Fruit fly (Drosophila melanogaster) whole organism, embryonic: ENCODE measurements around the gene hiro.

Source experiments
- B-H1 ChIP-seq: fragments of 200-800 bp; sonication (Bioruptor generic); IDR thresholded peaks from 3 replicates; pipeline ENCODE4 v1.3.6; 2022; ENCODE audit warnings: missing biosample characterization, missing genetic modification characterization
- CG11398 ChIP-seq: fragments of 200-800 bp; sonication (Bioruptor generic); optimal IDR thresholded peaks from 2 replicates; lab custom pipeline; 2016; ENCODE audit warnings: missing biosample characterization, missing genetic modification characterization
- CG13296 ChIP-seq: fragments of 200-800 bp; sonication (Bioruptor generic); optimal IDR thresholded peaks from 3 replicates; lab custom pipeline; 2018; ENCODE audit warnings: missing biosample characterization, mild to moderate bottlenecking, missing genetic modification characterization
- CG13894 ChIP-seq: fragments of 200-800 bp; sonication (Bioruptor generic); optimal IDR thresholded peaks from 3 replicates; lab custom pipeline; 2018; ENCODE audit warnings: missing biosample characterization, mild to moderate bottlenecking, missing genetic modification characterization, moderate library complexity
- CG1602 ChIP-seq: fragments of 200-800 bp; sonication (Bioruptor generic); optimal IDR thresholded peaks from 3 replicates; lab custom pipeline; 2016; ENCODE audit warnings: missing biosample characterization, missing genetic modification characterization
- CG16815 ChIP-seq: fragments of 200-800 bp; sonication (Bioruptor generic); optimal IDR thresholded peaks from 3 replicates; lab custom pipeline; 2017; ENCODE audit warnings: missing biosample characterization, mild to moderate bottlenecking, missing genetic modification characterization
- CG17385 ChIP-seq: fragments of 200-800 bp; sonication (Bioruptor generic); optimal IDR thresholded peaks from 3 replicates; lab custom pipeline; 2018; ENCODE audit warnings: missing biosample characterization, mild to moderate bottlenecking, missing genetic modification characterization
- CG18011 ChIP-seq: fragments of 200-800 bp; sonication (Bioruptor generic); optimal IDR thresholded peaks from 2 replicates; lab custom pipeline; 2017; ENCODE audit warnings: missing biosample characterization, missing genetic modification characterization, mild to moderate bottlenecking, moderate library complexity, missing genotype
- CG2202 ChIP-seq: fragments of 200-800 bp; sonication (Bioruptor generic); optimal IDR thresholded peaks from 2 replicates; lab custom pipeline; 2018; ENCODE audit warnings: missing biosample characterization, mild to moderate bottlenecking, missing genetic modification characterization
- CG30403 ChIP-seq: fragments of 200-800 bp; sonication (Bioruptor generic); optimal IDR thresholded peaks from 3 replicates; lab custom pipeline; 2016; ENCODE audit warnings: missing biosample characterization, missing genetic modification characterization
- CG32532 ChIP-seq: fragments of 200-800 bp; sonication (Bioruptor generic); IDR thresholded peaks from 2 replicates; pipeline ENCODE4 v1.3.6; 2022; ENCODE audit warnings: missing biosample characterization, missing genetic modification characterization
- CG7745 ChIP-seq: fragments of 200-800 bp; sonication (Bioruptor generic); optimal IDR thresholded peaks from 2 replicates; lab custom pipeline; 2018; ENCODE audit warnings: missing biosample characterization, mild to moderate bottlenecking, missing genetic modification characterization, moderate library complexity
- Deaf1 ChIP-seq: fragments of 200-800 bp; optimal IDR thresholded peaks from 3 replicates; lab custom pipeline; 2019; ENCODE audit warnings: missing biosample characterization, mild to moderate bottlenecking, missing genetic modification characterization, moderate library complexity
- HLHmδ ChIP-seq: fragments of 200-800 bp; sonication (Bioruptor generic); optimal IDR thresholded peaks from 2 replicates; lab custom pipeline; 2018; ENCODE audit warnings: missing biosample characterization, mild to moderate bottlenecking, missing genetic modification characterization, moderate library complexity
- Hr78 ChIP-seq, 2 experiments: fragments of 200-800 bp in 1 of 2; fragments of >200 bp in 1 of 2; sonication (Bioruptor generic) in 1 of 2; optimal IDR thresholded peaks; 2 replicates each; lab custom pipeline; 2017 to 2019; ENCODE audit warnings: missing biosample characterization in 2 of 2, missing genetic modification characterization in 2 of 2, mild to moderate bottlenecking in 1 of 2, moderate library complexity in 1 of 2
- Sin3A ChIP-seq: fragments of >200 bp; optimal IDR thresholded peaks from 2 replicates; lab custom pipeline; 2018
- TFAM ChIP-seq: fragments of 200-800 bp; sonication (Bioruptor generic); optimal IDR thresholded peaks from 2 replicates; lab custom pipeline; 2017; ENCODE audit warnings: missing biosample characterization, missing genetic modification characterization, inconsistent platforms
- chm ChIP-seq: fragments of 200-800 bp; sonication (Bioruptor generic); IDR thresholded peaks from 2 replicates; pipeline ENCODE4 v1.3.6; 2022; ENCODE audit warnings: missing biosample characterization, missing genetic modification characterization
- corto ChIP-seq: fragments of 200-800 bp; sonication (Bioruptor generic); optimal IDR thresholded peaks from 2 replicates; lab custom pipeline; 2016; ENCODE audit warnings: missing biosample characterization, mild to moderate bottlenecking, missing genetic modification characterization, moderate library complexity
- crol ChIP-seq: fragments of 200-800 bp; sonication (Bioruptor generic); IDR thresholded peaks from 2 replicates; pipeline ENCODE4 v1.3.6; 2022; ENCODE audit warnings: missing biosample characterization, missing genetic modification characterization
- esg ChIP-seq: fragments of 200-800 bp; sonication (Bioruptor generic); conservative IDR thresholded peaks from 2 replicates; pipeline ENCODE4 v1.3.6; 2022; ENCODE audit warnings: missing biosample characterization, missing genetic modification characterization
- gsb-n ChIP-seq: fragments of 200-800 bp; sonication (Bioruptor generic); optimal IDR thresholded peaks from 3 replicates; lab custom pipeline; 2018; ENCODE audit warnings: missing biosample characterization, mild to moderate bottlenecking, missing genetic modification characterization
- hkb ChIP-seq, 2 experiments: fragments of 200-800 bp in 1 of 2; fragments of >200 bp in 1 of 2; sonication (Bioruptor generic) in 1 of 2; IDR thresholded peaks in 1 of 2; optimal IDR thresholded peaks in 1 of 2; 2 replicates each; pipeline versions ENCODE4 v1.3.6 to Lab custom; 2017 to 2022; ENCODE audit warnings: missing biosample characterization in 1 of 2, missing genetic modification characterization in 1 of 2
- ken ChIP-seq: fragments of 200-800 bp; sonication (Bioruptor generic); IDR thresholded peaks from 3 replicates; pipeline ENCODE4 v1.3.6; 2022; ENCODE audit warnings: missing biosample characterization, missing genetic modification characterization
- kni ChIP-seq: fragments of 200-800 bp; sonication (Bioruptor generic); optimal IDR thresholded peaks from 3 replicates; lab custom pipeline; 2017; ENCODE audit warnings: mild to moderate bottlenecking, missing biosample characterization, missing genetic modification reagents, missing genetic modification characterization
- luna ChIP-seq: fragments of 200-800 bp; sonication (Bioruptor generic); optimal IDR thresholded peaks from 2 replicates; lab custom pipeline; 2016; ENCODE audit warnings: missing biosample characterization, missing genetic modification characterization
- nerfin-1 ChIP-seq: fragments of 200-800 bp; sonication (Bioruptor generic); optimal IDR thresholded peaks from 3 replicates; lab custom pipeline; 2019; ENCODE audit warnings: missing biosample characterization, mild to moderate bottlenecking, missing genetic modification characterization, moderate library complexity
- otp ChIP-seq: fragments of 200-800 bp; sonication (Bioruptor generic); IDR thresholded peaks from 3 replicates; pipeline ENCODE4, ENCODE4 v1.3.6; 2022; ENCODE audit warnings: missing biosample characterization, missing genetic modification characterization
- pita ChIP-seq: fragments of 200-800 bp; sonication (Bioruptor generic); optimal IDR thresholded peaks from 2 replicates; lab custom pipeline; 2017; ENCODE audit warnings: missing biosample characterization, mild to moderate bottlenecking, missing genetic modification characterization
- pros ChIP-seq: fragments of 200-800 bp; sonication (Bioruptor generic); optimal IDR thresholded peaks from 3 replicates; lab custom pipeline; 2019; ENCODE audit warnings: missing biosample characterization, mild to moderate bottlenecking, missing genetic modification characterization, moderate library complexity
- rib ChIP-seq: fragments of 200-800 bp; sonication (Bioruptor generic); IDR thresholded peaks from 2 replicates; pipeline ENCODE4 v1.3.6; 2022; ENCODE audit warnings: missing biosample characterization, missing genetic modification characterization
- run ChIP-seq: fragments of 200-800 bp; sonication (Bioruptor generic); optimal IDR thresholded peaks from 3 replicates; lab custom pipeline; 2018; ENCODE audit warnings: missing biosample characterization, mild to moderate bottlenecking, missing genetic modification characterization
- scrt ChIP-seq: fragments of 200-800 bp; sonication (Bioruptor generic); optimal IDR thresholded peaks from 2 replicates; lab custom pipeline; 2018; ENCODE audit warnings: missing biosample characterization, mild to moderate bottlenecking, missing genetic modification characterization, moderate library complexity
- sd ChIP-seq: fragments of 200-800 bp; sonication (Bioruptor generic); optimal IDR thresholded peaks from 3 replicates; lab custom pipeline; 2018; ENCODE audit warnings: missing biosample characterization, mild to moderate bottlenecking, missing genetic modification characterization, moderate library complexity
- sens ChIP-seq: fragments of 200-800 bp; sonication (Bioruptor generic); peaks from one replicate; lab custom pipeline; 2016; ENCODE audit warnings: missing biosample characterization, missing genetic modification characterization
- sqz ChIP-seq: fragments of 200-800 bp; sonication (Bioruptor generic); optimal IDR thresholded peaks from 3 replicates; lab custom pipeline; 2018; ENCODE audit warnings: missing biosample characterization, mild to moderate bottlenecking, missing genetic modification characterization
- ttk ChIP-seq: fragments of 200-800 bp; sonication (Bioruptor generic); IDR thresholded peaks from 2 replicates; pipeline ENCODE4 v2.1.2; 2022; ENCODE audit warnings: missing biosample characterization, missing genetic modification characterization
- twi ChIP-seq: fragments of 200-800 bp; optimal IDR thresholded peaks from 2 replicates; lab custom pipeline; 2019; ENCODE audit warnings: missing biosample characterization, mild to moderate bottlenecking, missing genetic modification characterization, moderate library complexity
- zf30C ChIP-seq: fragments of 200-800 bp; sonication (Bioruptor generic); optimal IDR thresholded peaks from 3 replicates; lab custom pipeline; 2018; ENCODE audit warnings: missing biosample characterization, mild to moderate bottlenecking, missing genetic modification characterization

hiro gene

dm6 chr3L:647529-647928 is 40.2 kb downstream of the hiro start (continued):
- TF ChIP-seq rib, result no peak
- TF ChIP-seq TFAM, result no peak
- peak; percentile 87 for TF ChIP-seq sd (tag; lab: Kevin White, UChicago)
- no peak for TF ChIP-seq CG13296 (GFP tag; lab: Kevin White, UChicago)
- TF ChIP-seq CG16815, result no peak
- peak; percentile 65 for TF ChIP-seq run
- TF ChIP-seq Hr78 (GFP tag; optimal IDR thresholded peaks at IDR 0.05; lab: Kevin White, UChicago), result peak in 1 of 2 experiments; percentile 88
- no peak for TF ChIP-seq zf30C (GFP tag; lab: Kevin White, UChicago)
- no peak for TF ChIP-seq esg (GFP tag; lab: Robert Waterston, UW)
- no peak for TF ChIP-seq CG30403
- TF ChIP-seq corto (GFP tag; lab: Kevin White, UChicago), result no peak
- no peak for TF ChIP-seq Sin3A
- no peak for TF ChIP-seq HLHmδ (GFP tag; lab: Kevin White, UChicago)
- no peak for TF ChIP-seq CG7745 (tag; lab: Kevin White, UChicago)

- TF ChIP-seq CG18011, result peak; percentile 45
- no peak for TF ChIP-seq B-H1
- no peak for TF ChIP-seq CG17385 (GFP tag; lab: Kevin White, UChicago)
- peak; percentile 97 for TF ChIP-seq CG13894 (tag; lab: Kevin White, UChicago)
- TF ChIP-seq nerfin-1 (tag; lab: Kevin White, UChicago), result no peak
- no peak for TF ChIP-seq sens (GFP tag; lab: Kevin White, UChicago)
- 0 out of 3 replicates have a peak, but pooled peaks have one; percentile 15 for TF ChIP-seq ken (GFP tag; lab: Robert Waterston, UW)
- TF ChIP-seq gsb-n (tag; lab: Kevin White, UChicago), result peak; percentile 64
- peak; percentile 10; the same call in 1 of the 2 replicates for TF ChIP-seq chm
- 0 out of 2 replicates have a peak, but pooled peaks have one; percentile 28 for TF ChIP-seq ttk (GFP tag; lab: Robert Waterston, UW)
- peak; percentile 73 for TF ChIP-seq pros (GFP tag; lab: Kevin White, UChicago)
- TF ChIP-seq CG32532 (GFP tag; lab: Robert Waterston, UW), result 0 out of 2 replicates have a peak, but pooled peaks have one; percentile 10
- TF ChIP-seq scrt (GFP tag; lab: Kevin White, UChicago), result peak; percentile 36
- peak; percentile 84 for TF ChIP-seq crol (GFP tag; lab: Robert Waterston, UW)
- TF ChIP-seq luna (GFP tag; lab: Kevin White, UChicago), result no peak
- no peak for TF ChIP-seq CG1602
- peak; percentile 37 for TF ChIP-seq Deaf1 (tag; lab: Kevin White, UChicago)
- no peak for TF ChIP-seq CG2202 (tag; lab: Kevin White, UChicago)
- peak; percentile 30 for TF ChIP-seq twi (tag; lab: Kevin White, UChicago)
- no peak for TF ChIP-seq pita
- 0 out of 3 replicates have a peak, but pooled peaks have one; percentile 37 for TF ChIP-seq otp (GFP tag; lab: Robert Waterston, UW)
- no peak for TF ChIP-seq hkb (optimal IDR thresholded peaks at IDR 0.05; lab: Kevin White, UChicago)
- 0 out of 2 replicates have a peak, but pooled peaks have one; percentile 11 for TF ChIP-seq hkb (GFP tag; IDR thresholded peaks at IDR 0.05; lab: Robert Waterston, UW)
- peak; percentile 27 for TF ChIP-seq kni (GFP tag; lab: Kevin White, UChicago)
- TF ChIP-seq CG11398 (GFP tag; lab: Kevin White, UChicago), result no peak
- TF ChIP-seq sqz, result peak; percentile 39
Observed at dm6 chr3L:645426-646036, 42.2 kb downstream of the hiro start.
